Worm (Caenorhabditis elegans) whole organism, late embryonic: ENCODE data around the gene irld-51.
A peak's percentile ranks its signal among the peaks of the same experiment; 100 is the strongest.

ENCODE experiments used
- ama-1 ChIP-seq: fragments of 150-350 bp; optimal IDR thresholded peaks from 2 replicates; lab custom pipeline; 2014
- ceh-19 ChIP-seq: fragments of 200-800 bp; sonication (Bioruptor generic); optimal IDR thresholded peaks from 2 replicates; lab custom pipeline; 2018; ENCODE audit warnings: mild to moderate bottlenecking, missing genetic modification characterization, missing compliant biosample characterization
- ceh-22 ChIP-seq: sonication (generic microtip); optimal IDR thresholded peaks from 2 replicates; lab custom pipeline; 2017; ENCODE audit warnings: missing biosample characterization, missing genetic modification characterization
- dve-1 ChIP-seq: sonication (generic microtip); optimal IDR thresholded peaks from 2 replicates; lab custom pipeline; 2017; ENCODE audit warnings: antibody characterized with exemption, mild to moderate bottlenecking, missing genetic modification characterization, missing compliant biosample characterization
- hlh-30 ChIP-seq: sonication (generic microtip); optimal IDR thresholded peaks from 2 replicates; lab custom pipeline; 2017; ENCODE audit warnings: antibody characterized with exemption, missing genetic modification characterization, missing compliant biosample characterization; ENCODE audit not compliant: insufficient read depth
- madf-2 ChIP-seq: sonication (generic microtip); optimal IDR thresholded peaks from 2 replicates; lab custom pipeline; 2017; ENCODE audit warnings: missing genetic modification characterization, missing compliant biosample characterization
- nhr-11 ChIP-seq: fragments of 150-350 bp; optimal IDR thresholded peaks from 2 replicates; lab custom pipeline; 2014; ENCODE audit warnings: missing biosample characterization, missing genetic modification characterization
- unc-3 ChIP-seq, 2 experiments: fragments of 200-800 bp in 1 of 2; sonication (Bioruptor generic) in 1 of 2; sonication (generic microtip) in 1 of 2; conservative IDR thresholded peaks in 1 of 2; optimal IDR thresholded peaks in 1 of 2; 2 replicates each; pipeline versions ENCODE4 v1.3.6 to Lab custom; 2016 to 2022; ENCODE audit warnings: missing compliant biosample characterization in 2 of 2, missing genetic modification characterization in 2 of 2, missing genetic modification reagents in 1 of 2
- unc-55 ChIP-seq: sonication (generic microtip); optimal IDR thresholded peaks from 2 replicates; lab custom pipeline; 2017; ENCODE audit warnings: missing biosample characterization, missing genetic modification reagents, missing genetic modification characterization

- peak; percentile 92 for TF ChIP-seq dve-1 (tag; lab: Kevin White, UChicago)
- TF ChIP-seq madf-2 (tag; lab: Kevin White, UChicago): no peak
- TF ChIP-seq hlh-30 (tag; lab: Kevin White, UChicago): no peak
- no peak for TF ChIP-seq unc-55
- no peak for TF ChIP-seq unc-3 (GFP tag; conservative IDR thresholded peaks at IDR 0.05; lab: Robert Waterston, UW)
- TF ChIP-seq unc-3 (tag; optimal IDR thresholded peaks at IDR 0.05; lab: Kevin White, UChicago): no peak
- TF ChIP-seq ceh-22 (tag; lab: Kevin White, UChicago): no peak
- no peak for TF ChIP-seq ceh-19 (GFP tag; lab: Kevin White, UChicago)
- no peak for TF ChIP-seq nhr-11 (tag; lab: Kevin White, UChicago)
- no peak for TF ChIP-seq ama-1 (lab: Kevin White, UChicago)
Observed at ce11 chrII:2990089-2990488, 37.6 kb upstream of the irld-51 start.
